Worm (Caenorhabditis elegans) whole organism, L4 larva: ENCODE measurements around the gene pdi-2.

Source experiments
- F10B5.3 ChIP-seq: sonication (generic microtip); optimal IDR thresholded peaks from 2 replicates; lab custom pipeline; 2016; ENCODE audit warnings: mild to moderate bottlenecking, missing genetic modification characterization, missing compliant biosample characterization
- F44E2.7 ChIP-seq: fragments of 200-800 bp; sonication (Bioruptor generic); IDR thresholded peaks from 2 replicates; pipeline ENCODE4 v2.1.2; 2022; ENCODE audit warnings: missing genetic modification characterization, missing compliant biosample characterization
- T20F7.1 ChIP-seq: fragments of 200-800 bp; sonication (Bioruptor generic); optimal IDR thresholded peaks from 2 replicates; lab custom pipeline; 2018; ENCODE audit warnings: mild to moderate bottlenecking, missing genetic modification characterization, missing compliant biosample characterization
- Y48G9A.11 ChIP-seq: fragments of 200-800 bp; sonication (Bioruptor generic); IDR thresholded peaks from 2 replicates; pipeline ENCODE4 v1.3.6; 2022; ENCODE audit warnings: missing genetic modification reagents, missing genetic modification characterization, missing compliant biosample characterization
- Y5F2A.4 ChIP-seq: fragments of 200-800 bp; sonication (Bioruptor generic); optimal IDR thresholded peaks from 2 replicates; lab custom pipeline; 2018; ENCODE audit warnings: mild to moderate bottlenecking, missing genetic modification characterization, missing compliant biosample characterization
- Y75B8A.6 ChIP-seq: fragments of 200-800 bp; sonication (Bioruptor generic); IDR thresholded peaks from 2 replicates; pipeline ENCODE4 v1.3.6; 2022; ENCODE audit warnings: missing genetic modification reagents, missing genetic modification characterization, missing compliant biosample characterization
- ama-1 ChIP-seq: fragments of 150-350 bp; optimal IDR thresholded peaks from 2 replicates; lab custom pipeline; 2014; ENCODE audit warnings: inconsistent platforms, mixed read lengths
- ceh-28 ChIP-seq: fragments of 150-350 bp; optimal IDR thresholded peaks from 2 replicates; lab custom pipeline; 2014; ENCODE audit warnings: missing biosample characterization, missing genetic modification reagents, missing genetic modification characterization
- ceh-44 ChIP-seq: fragments of 200-800 bp; sonication (Bioruptor generic); IDR thresholded peaks from 2 replicates; pipeline ENCODE4 v1.3.6; 2022; ENCODE audit warnings: missing genetic modification reagents, missing genetic modification characterization, missing compliant biosample characterization
- ceh-62 ChIP-seq: sonication (generic microtip); optimal IDR thresholded peaks from 2 replicates; lab custom pipeline; 2017; ENCODE audit warnings: missing biosample characterization, missing genetic modification characterization
- ceh-82 ChIP-seq: sonication (generic microtip); optimal IDR thresholded peaks from 2 replicates; lab custom pipeline; 2017; ENCODE audit warnings: missing biosample characterization, missing genetic modification characterization
- ctbp-1 ChIP-seq: fragments of 200-800 bp; sonication (Bioruptor generic); IDR thresholded peaks from 2 replicates; pipeline ENCODE4 v1.3.6; 2022; ENCODE audit warnings: missing genetic modification reagents, missing genetic modification characterization, missing compliant biosample characterization
- daf-16 ChIP-seq, 3 experiments: sonication (generic microtip); optimal IDR thresholded peaks; 2 replicates each; lab custom pipeline; 2016 to 2017; ENCODE audit warnings: missing genetic modification characterization in 3 of 3, missing genetic modification reagents in 3 of 3, mild to moderate bottlenecking in 2 of 3, missing compliant biosample characterization in 2 of 3, missing biosample characterization in 1 of 3, moderate library complexity in 1 of 3
- dmd-6 ChIP-seq: fragments of 200-800 bp; sonication (Bioruptor generic); IDR thresholded peaks from 2 replicates; pipeline ENCODE4 v1.3.6; 2022; ENCODE audit warnings: missing genetic modification reagents, missing genetic modification characterization, missing compliant biosample characterization
- dmd-9 ChIP-seq: fragments of 200-800 bp; sonication (Bioruptor generic); IDR thresholded peaks from 2 replicates; pipeline ENCODE4 v1.3.6; 2022; ENCODE audit warnings: missing genetic modification reagents, missing genetic modification characterization, missing compliant biosample characterization
- dpl-1 ChIP-seq: fragments of 150-350 bp; optimal IDR thresholded peaks from 2 replicates; lab custom pipeline; 2014; ENCODE audit warnings: missing biosample characterization, missing genetic modification reagents, missing genetic modification characterization
- dve-1 ChIP-seq: sonication (generic microtip); optimal IDR thresholded peaks from 2 replicates; lab custom pipeline; 2017; ENCODE audit warnings: antibody characterized with exemption, mild to moderate bottlenecking, missing genetic modification characterization, missing compliant biosample characterization; ENCODE audit not compliant: insufficient read depth
- hif-1 ChIP-seq, 2 experiments: sonication (generic microtip); optimal IDR thresholded peaks; 2 replicates each; lab custom pipeline; 2016 to 2017; ENCODE audit warnings: missing compliant biosample characterization in 2 of 2, missing genetic modification characterization in 2 of 2, missing genetic modification reagents in 2 of 2, missing genotype in 2 of 2, mild to moderate bottlenecking in 1 of 2
- hlh-11 ChIP-seq: fragments of 200-800 bp; sonication (Bioruptor generic); optimal IDR thresholded peaks from 2 replicates; lab custom pipeline; 2018; ENCODE audit warnings: mild to moderate bottlenecking, missing genetic modification characterization, missing compliant biosample characterization
- hlh-30 ChIP-seq: sonication (generic microtip); optimal IDR thresholded peaks from 2 replicates; lab custom pipeline; 2017; ENCODE audit warnings: antibody characterized with exemption, mild to moderate bottlenecking, missing genetic modification characterization, missing compliant biosample characterization; ENCODE audit not compliant: insufficient read depth
- hmg-1.1 ChIP-seq: fragments of 200-800 bp; sonication (Bioruptor generic); IDR thresholded peaks from 2 replicates; pipeline ENCODE4 v1.3.6; 2022; ENCODE audit warnings: missing genetic modification reagents, missing genetic modification characterization, missing compliant biosample characterization
- lim-7 ChIP-seq: fragments of 200-800 bp; sonication (Bioruptor generic); IDR thresholded peaks from 2 replicates; pipeline ENCODE4 v1.3.6; 2022; ENCODE audit warnings: missing genetic modification characterization, missing compliant biosample characterization
- lin-13 ChIP-seq: fragments of 150-350 bp; optimal IDR thresholded peaks from 2 replicates; lab custom pipeline; 2014; ENCODE audit warnings: missing biosample characterization, missing genetic modification reagents, missing genetic modification characterization
- lin-39 ChIP-seq: fragments of 150-350 bp; optimal IDR thresholded peaks from 2 replicates; lab custom pipeline; 2014; ENCODE audit warnings: missing biosample characterization, missing genetic modification reagents, missing genetic modification characterization
- lir-3 ChIP-seq: sonication (generic microtip); optimal IDR thresholded peaks from 2 replicates; lab custom pipeline; 2016; ENCODE audit warnings: mild to moderate bottlenecking, missing genetic modification characterization, missing compliant biosample characterization
- lsy-2 ChIP-seq, 2 experiments: fragments of 150-350 bp in 1 of 2; sonication (generic microtip) in 1 of 2; optimal IDR thresholded peaks; 2 replicates each; lab custom pipeline; 2014 to 2017; ENCODE audit warnings: missing biosample characterization in 2 of 2, missing genetic modification characterization in 2 of 2
- madf-5 ChIP-seq, 2 experiments: fragments of 200-800 bp; sonication (Bioruptor generic); IDR thresholded peaks; 2 replicates each; pipeline ENCODE4 v1.3.6; 2022; ENCODE audit warnings: missing compliant biosample characterization in 2 of 2, missing genetic modification characterization in 2 of 2
- mdl-1 ChIP-seq, 2 experiments: fragments of 150-350 bp in 1 of 2; sonication (generic microtip) in 1 of 2; optimal IDR thresholded peaks; 2 replicates each; lab custom pipeline; 2014 to 2017; ENCODE audit warnings: missing biosample characterization in 2 of 2, missing genetic modification characterization in 2 of 2
- mep-1 ChIP-seq: fragments of 150-350 bp; sonication (generic microtip); optimal IDR thresholded peaks from 3 replicates; lab custom pipeline; 2014; ENCODE audit warnings: missing biosample characterization, missing genetic modification characterization
- mes-2 ChIP-seq: sonication (generic microtip); optimal IDR thresholded peaks from 2 replicates; lab custom pipeline; 2016; ENCODE audit warnings: missing genotype, mild to moderate bottlenecking, missing genetic modification characterization, missing compliant biosample characterization; ENCODE audit not compliant: poor library complexity, severe bottlenecking
- mxl-3 ChIP-seq: fragments of 200-800 bp; sonication (Bioruptor generic); optimal IDR thresholded peaks from 2 replicates; lab custom pipeline; 2018; ENCODE audit warnings: mild to moderate bottlenecking, missing genetic modification characterization, missing compliant biosample characterization
- nhr-102 ChIP-seq: sonication (generic microtip); optimal IDR thresholded peaks from 2 replicates; lab custom pipeline; 2016; ENCODE audit warnings: mild to moderate bottlenecking, missing genetic modification characterization, moderate library complexity, missing compliant biosample characterization
- nhr-111 ChIP-seq: fragments of 200-800 bp; sonication (Bioruptor generic); optimal IDR thresholded peaks from 2 replicates; lab custom pipeline; 2018; ENCODE audit warnings: mild to moderate bottlenecking, missing genetic modification characterization, missing compliant biosample characterization
- nhr-237 ChIP-seq: sonication (generic microtip); optimal IDR thresholded peaks from 2 replicates; lab custom pipeline; 2017; ENCODE audit warnings: missing biosample characterization, missing genetic modification characterization
- nhr-28 ChIP-seq: fragments of 150-350 bp; optimal IDR thresholded peaks from 2 replicates; lab custom pipeline; 2014; ENCODE audit warnings: missing biosample characterization, missing genetic modification characterization
- nhr-41 ChIP-seq: fragments of 200-800 bp; sonication (Bioruptor generic); IDR thresholded peaks from 2 replicates; pipeline ENCODE4 v1.3.6; 2022; ENCODE audit warnings: missing genetic modification reagents, missing genetic modification characterization, missing compliant biosample characterization
- nhr-6 ChIP-seq: fragments of 150-350 bp; optimal IDR thresholded peaks from 2 replicates; lab custom pipeline; 2014; ENCODE audit warnings: missing biosample characterization, missing genetic modification characterization
- pha-4 ChIP-seq, 2 experiments: fragments of 150-350 bp in 1 of 2; fragments of 200-800 bp in 1 of 2; sonication (Bioruptor generic) in 1 of 2; IDR thresholded peaks in 1 of 2; optimal IDR thresholded peaks in 1 of 2; 2 replicates each; pipeline versions ENCODE4 v1.3.6 to Lab custom; 2014 to 2022; ENCODE audit warnings: missing genetic modification characterization in 2 of 2, missing genetic modification reagents in 2 of 2, missing biosample characterization in 1 of 2, missing compliant biosample characterization in 1 of 2
- sdz-12 ChIP-seq: fragments of 200-800 bp; sonication (Bioruptor generic); optimal IDR thresholded peaks from 2 replicates; lab custom pipeline; 2018; ENCODE audit warnings: mild to moderate bottlenecking, missing genetic modification characterization, missing compliant biosample characterization
- set-16 ChIP-seq: fragments of 200-800 bp; sonication (Bioruptor generic); IDR thresholded peaks from 2 replicates; pipeline ENCODE4 v1.3.6; 2022; ENCODE audit warnings: missing genetic modification reagents, missing genetic modification characterization, missing compliant biosample characterization
- skn-1 ChIP-seq: fragments of 150-350 bp; optimal IDR thresholded peaks from 2 replicates; lab custom pipeline; 2014; ENCODE audit warnings: missing biosample characterization, missing genetic modification characterization
- tra-1 ChIP-seq: fragments of 200-800 bp; sonication (Bioruptor generic); IDR thresholded peaks from 2 replicates; pipeline ENCODE4 v1.3.6; 2022; ENCODE audit warnings: missing genetic modification reagents, missing genetic modification characterization, missing compliant biosample characterization
- unc-39 ChIP-seq: sonication (generic microtip); optimal IDR thresholded peaks from 2 replicates; lab custom pipeline; 2017; ENCODE audit warnings: missing biosample characterization, missing genetic modification characterization
- vab-7 ChIP-seq: fragments of 200-800 bp; sonication (Bioruptor generic); IDR thresholded peaks from 2 replicates; pipeline ENCODE4 v1.3.6; 2022; ENCODE audit warnings: missing genetic modification reagents, missing genetic modification characterization, missing compliant biosample characterization
- zfp-2 ChIP-seq: sonication (generic microtip); optimal IDR thresholded peaks from 2 replicates; lab custom pipeline; 2016; ENCODE audit warnings: mild to moderate bottlenecking, missing genetic modification characterization, missing compliant biosample characterization
- zip-2 ChIP-seq: fragments of 150-350 bp; optimal IDR thresholded peaks from 2 replicates; lab custom pipeline; 2014; ENCODE audit warnings: missing biosample characterization, missing genetic modification characterization

pdi-2 gene

DNA sequence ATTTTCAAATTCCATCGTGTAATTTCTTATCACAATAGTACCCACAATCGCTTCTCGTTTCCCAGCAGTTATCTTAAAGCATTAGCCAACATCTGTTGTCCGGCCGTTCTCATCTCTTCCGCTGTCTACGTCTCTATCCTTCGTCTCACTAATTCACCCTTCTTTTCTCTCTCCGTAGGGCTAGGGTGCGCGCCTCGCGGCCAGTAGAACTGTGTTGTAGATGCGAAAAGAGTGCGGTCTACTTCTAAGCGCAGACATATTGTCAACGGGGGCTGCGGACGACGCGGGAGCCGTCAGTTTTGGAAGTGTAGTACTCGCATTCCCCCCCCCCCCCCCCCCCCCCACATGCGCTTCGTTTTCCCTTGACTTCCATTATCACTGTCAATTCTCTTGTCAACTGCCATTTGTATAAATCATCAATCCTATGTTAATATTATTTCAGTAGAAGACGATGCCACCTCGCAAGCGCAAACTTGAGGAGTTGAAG is 10.3 kb upstream of the pdi-2 start, which contains the start of gene spr-3:
Gene spr-3 (plus strand): TSS at position 437 of the 487 bp plus-strand sequence.
- TF ChIP-seq dmd-6 (GFP tag; lab: Robert Waterston, UW) (peak; percentile 9; the same call in 1 of the 2 replicates), Y48G9A.11 (GFP tag; lab: Robert Waterston, UW) (no peak), dve-1 (peak; percentile 41), ceh-28 (tag; lab: Kevin White, UChicago) (no peak), nhr-6 (tag; lab: Kevin White, UChicago) (no peak), nhr-102 (tag; lab: Kevin White, UChicago) (no peak), mep-1 (tag; lab: Kevin White, UChicago) (peak; percentile 6), hlh-11 (tag; lab: Kevin White, UChicago) (peak; percentile 48), mes-2 (tag; lab: Kevin White, UChicago) (peak; percentile 30), hmg-1.1 (GFP tag; lab: Robert Waterston, UW) (0 out of 2 replicates have a peak, but pooled peaks have one; percentile 19), tra-1 (no peak), ama-1 (lab: Kevin White, UChicago) (no peak), dpl-1 (GFP tag; lab: Kevin White, UChicago) (no peak), set-16 (GFP tag; lab: Robert Waterston, UW) (peak; percentile 62), ceh-62 (tag; lab: Kevin White, UChicago) (no peak), hif-1 (tag; optimal IDR thresholded peaks at IDR 0.05; lab: Kevin White, UChicago) (no peak), madf-5 (GFP tag; IDR thresholded peaks at IDR 0.05; lab: Robert Waterston, UW) (no peak), pha-4 (GFP tag; IDR thresholded peaks at IDR 0.05; lab: Robert Waterston, UW) (peak; percentile 50; the same call in 1 of the 2 replicates), pha-4 (tag; optimal IDR thresholded peaks at IDR 0.05; lab: Kevin White, UChicago) (no peak), ctbp-1 (GFP tag; lab: Robert Waterston, UW) (no peak), nhr-41 (GFP tag; lab: Robert Waterston, UW) (no peak), daf-16 (GFP tag; optimal IDR thresholded peaks at IDR 0.05; lab: Kevin White, UChicago) (no peak), daf-16 (tag; optimal IDR thresholded peaks at IDR 0.05; lab: Kevin White, UChicago) (peak; percentile 18), mdl-1 (tag; optimal IDR thresholded peaks at IDR 0.05; lab: Kevin White, UChicago) (no peak), lin-13 (GFP tag; lab: Kevin White, UChicago) (no peak), mxl-3 (GFP tag; lab: Kevin White, UChicago) (peak; percentile 27), T20F7.1 (no peak), dmd-9 (GFP tag; lab: Robert Waterston, UW) (0 out of 2 replicates have a peak, but pooled peaks have one; percentile 50)

DNA sequence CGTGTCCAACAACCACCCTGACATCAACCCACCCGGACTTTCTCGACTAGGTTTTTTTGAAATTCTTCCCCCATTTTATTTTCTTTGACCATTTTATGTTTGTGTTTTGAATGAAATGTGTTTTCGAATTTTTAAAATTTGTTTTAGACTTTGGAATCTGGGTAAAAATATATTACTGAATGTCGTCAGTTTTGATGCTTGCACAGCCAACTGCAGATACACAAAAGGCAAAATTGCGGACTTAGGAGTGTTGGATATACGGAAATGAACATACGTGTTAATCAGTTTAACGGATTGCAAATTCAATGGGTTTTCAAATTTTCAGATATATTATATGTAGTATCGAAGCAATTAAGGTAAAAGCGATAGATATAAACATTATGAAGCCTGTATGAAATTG is 7.2 kb upstream of the pdi-2 start:
- TF ChIP-seq nhr-111 (GFP tag; lab: Kevin White, UChicago) (no peak), skn-1 (tag; lab: Kevin White, UChicago) (no peak), ceh-44 (GFP tag; lab: Robert Waterston, UW) (no peak), F44E2.7 (GFP tag; lab: Robert Waterston, UW) (no peak), nhr-237 (no peak), Y5F2A.4 (GFP tag; lab: Kevin White, UChicago) (no peak), vab-7 (GFP tag; lab: Robert Waterston, UW) (no peak), ceh-82 (tag; lab: Kevin White, UChicago) (no peak), nhr-41 (GFP tag; lab: Robert Waterston, UW) (no peak), nhr-28 (tag; lab: Kevin White, UChicago) (no peak), lin-39 (tag; lab: Kevin White, UChicago) (no peak), Y75B8A.6 (GFP tag; lab: Robert Waterston, UW) (no peak), pha-4 (GFP tag; IDR thresholded peaks at IDR 0.05; lab: Robert Waterston, UW) (no peak), pha-4 (tag; optimal IDR thresholded peaks at IDR 0.05; lab: Kevin White, UChicago) (no peak), T20F7.1 (peak; percentile 12), dmd-9 (GFP tag; lab: Robert Waterston, UW) (no peak), lin-13 (GFP tag; lab: Kevin White, UChicago) (no peak), F10B5.3 (no peak), lsy-2 (tag; optimal IDR thresholded peaks at IDR 0.05; lab: Kevin White, UChicago) (peak in 1 of 2 experiments; percentile 49), mdl-1 (tag; optimal IDR thresholded peaks at IDR 0.05; lab: Kevin White, UChicago) (no peak), sdz-12 (no peak), zip-2 (tag; lab: Kevin White, UChicago) (no peak), zfp-2 (no peak), lir-3 (tag; lab: Kevin White, UChicago) (no peak), mes-2 (tag; lab: Kevin White, UChicago) (peak; percentile 46), unc-39 (tag; lab: Kevin White, UChicago) (no peak), lim-7 (GFP tag; lab: Robert Waterston, UW) (no peak), hlh-30 (tag; lab: Kevin White, UChicago) (peak; percentile 23), mep-1 (tag; lab: Kevin White, UChicago) (peak; percentile 43), nhr-6 (tag; lab: Kevin White, UChicago) (peak; percentile 61)
